Fruit fly (Drosophila melanogaster): ENCODE data around the gene CG46320.

CG46320 gene

dm6 chr3L:5768532-5769497, 104.9 kb downstream of the CG46320 start, which contains the start of the genes Ppat-Dpck and scny (continued):
- TF ChIP-seq Med (GFP tag), result peak; percentile 72
- peak; percentile 0 for TF ChIP-seq Sry-β (GFP tag; optimal IDR thresholded peaks at IDR 0.05)
- TF ChIP-seq Sox100B (GFP tag; optimal IDR thresholded peaks at IDR 0.05), result no peak
- peak; percentile 4 for TF ChIP-seq CG8924 (tag; optimal IDR thresholded peaks at IDR 0.05)
- peak; percentile 97 for TF ChIP-seq CG13287 (GFP tag; IDR thresholded peaks at IDR 0.05; ENCODE audit: partially characterized antibody)
- no peak for TF ChIP-seq HLH54F (GFP tag; optimal IDR thresholded peaks at IDR 0.05)
- no peak for TF ChIP-seq pnt (GFP tag; optimal IDR thresholded peaks at IDR 0.05)
- TF ChIP-seq CG4617 (GFP tag; optimal IDR thresholded peaks at IDR 0.05; ENCODE audit: borderline replicate concordance), result peak; percentile 30
- TF ChIP-seq B-H2 (GFP tag; optimal IDR thresholded peaks at IDR 0.05), result peak; percentile 50
- TF ChIP-seq h (optimal IDR thresholded peaks at IDR 0.05), result no peak
- peak; percentile 93 for TF ChIP-seq amos (GFP tag; IDR thresholded peaks at IDR 0.05; ENCODE audit: partially characterized antibody)
- peak; percentile 86 for TF ChIP-seq bbx (GFP tag; IDR thresholded peaks at IDR 0.05; ENCODE audit: partially characterized antibody)
- TF ChIP-seq Adf1 (GFP tag; IDR thresholded peaks at IDR 0.05), result peak; percentile 63
- TF ChIP-seq MBD-R2 (GFP tag; IDR thresholded peaks at IDR 0.05), result peak; percentile 52
- TF ChIP-seq CG4282 (GFP tag; optimal IDR thresholded peaks at IDR 0.05), result peak; percentile 4
- peak; percentile 95 for TF ChIP-seq knrl (GFP tag; IDR thresholded peaks at IDR 0.05; ENCODE audit: partially characterized antibody)
- TF ChIP-seq Ets97D (GFP tag; optimal IDR thresholded peaks at IDR 0.05), result peak; percentile 88
- TF ChIP-seq Elba2 (GFP tag; optimal IDR thresholded peaks at IDR 0.05), result no peak
- TF ChIP-seq CG6272 (GFP tag; IDR thresholded peaks at IDR 0.05), result 0 out of 2 replicates have a peak, but pooled peaks have one; percentile 4
- TF ChIP-seq grau (tag; optimal IDR thresholded peaks at IDR 0.05), result peak; percentile 48
- TF ChIP-seq Hsf (GFP tag; optimal IDR thresholded peaks at IDR 0.05), result peak; percentile 33
- TF ChIP-seq Optix (GFP tag; IDR thresholded peaks at IDR 0.05), result no peak
- TF ChIP-seq crol (GFP tag; IDR thresholded peaks at IDR 0.05), result peak; percentile 92
- TF ChIP-seq MTF-1 (GFP tag; optimal IDR thresholded peaks at IDR 0.05; ENCODE audit: borderline replicate concordance), result no peak
- TF ChIP-seq CG8290 (GFP tag; optimal IDR thresholded peaks at IDR 0.05), result peak; percentile 21
- no peak for TF ChIP-seq CG8290 (tag; optimal IDR thresholded peaks at IDR 0.05)
- peak; percentile 28 for TF ChIP-seq Dad (GFP tag; optimal IDR thresholded peaks at IDR 0.05)
- TF ChIP-seq esg (GFP tag; conservative IDR thresholded peaks at IDR 0.05), result no peak
- TF ChIP-seq Stat92E (GFP tag; optimal IDR thresholded peaks at IDR 0.05), result peak in 1 of 3 experiments; percentile 66
- peak; percentile 40 for TF ChIP-seq Lhr (GFP tag; optimal IDR thresholded peaks at IDR 0.05)
- TF ChIP-seq pzg (GFP tag; optimal IDR thresholded peaks at IDR 0.05), result peak; percentile 83
- TF ChIP-seq Dbx (GFP tag; IDR thresholded peaks at IDR 0.05), result 0 out of 3 replicates have a peak, but pooled peaks have one; percentile 39
- TF ChIP-seq CG15479 (GFP tag; optimal IDR thresholded peaks at IDR 0.05), result peak; percentile 84
- no peak for TF ChIP-seq CG31365 (tag; optimal IDR thresholded peaks at IDR 0.05)
- peak; percentile 35 for TF ChIP-seq CG33557 (GFP tag; optimal IDR thresholded peaks at IDR 0.05)
- no peak for TF ChIP-seq Gug (GFP tag; IDR thresholded peaks at IDR 0.05)
- TF ChIP-seq tin (GFP tag; optimal IDR thresholded peaks at IDR 0.05), result peak; percentile 0
- 0 out of 2 replicates have a peak, but pooled peaks have one; percentile 13 for TF ChIP-seq Taf1 (GFP tag; IDR thresholded peaks at IDR 0.05)
- TF ChIP-seq Nf-YA (GFP tag; IDR thresholded peaks at IDR 0.05), result no peak
- TF ChIP-seq CG9437 (GFP tag; optimal IDR thresholded peaks at IDR 0.05), result no peak
- TF ChIP-seq CG18476 (GFP tag; optimal IDR thresholded peaks at IDR 0.05), result no peak
- TF ChIP-seq CG34376 (GFP tag; optimal IDR thresholded peaks at IDR 0.05), result peak; percentile 6
- TF ChIP-seq sens (GFP tag), result peak; percentile 85
- TF ChIP-seq slp2 (GFP tag; optimal IDR thresholded peaks at IDR 0.05), result no peak
- no peak for TF ChIP-seq CG10274 (GFP tag; optimal IDR thresholded peaks at IDR 0.05)
- peak; percentile 12 for TF ChIP-seq mam (GFP tag; optimal IDR thresholded peaks at IDR 0.05)
- TF ChIP-seq Drgx (GFP tag; IDR thresholded peaks at IDR 0.05), result 0 out of 2 replicates have a peak, but pooled peaks have one; percentile 8
- peak; percentile 89 for TF ChIP-seq Sin3A (optimal IDR thresholded peaks at IDR 0.05)
- peak; percentile 19 for TF ChIP-seq CG33213 (GFP tag; optimal IDR thresholded peaks at IDR 0.05)
